Fruit fly (Drosophila melanogaster) whole organism, larva: Measurements from ENCODE around the gene CHMP2B.

Source experiments
- noc ChIP-seq: fragments of 200-800 bp; sonication (Bioruptor generic); optimal IDR thresholded peaks from 3 replicates; lab custom pipeline; 2019; ENCODE audit warnings: missing biosample characterization, mild to moderate bottlenecking, missing genetic modification characterization, moderate library complexity

The CHMP2B gene

dm6 chr3L:5139312-5139711 is at the start of gene CHMP2B, which contains the start of gene Tcs5:
TSS of gene CHMP2B (plus strand) at chr3L:5139619.
TSS of gene Tcs5 (minus strand) at chr3L:5139395.
- TF ChIP-seq noc (tag; lab: Kevin White, UChicago) = peak; percentile 99

DNA sequence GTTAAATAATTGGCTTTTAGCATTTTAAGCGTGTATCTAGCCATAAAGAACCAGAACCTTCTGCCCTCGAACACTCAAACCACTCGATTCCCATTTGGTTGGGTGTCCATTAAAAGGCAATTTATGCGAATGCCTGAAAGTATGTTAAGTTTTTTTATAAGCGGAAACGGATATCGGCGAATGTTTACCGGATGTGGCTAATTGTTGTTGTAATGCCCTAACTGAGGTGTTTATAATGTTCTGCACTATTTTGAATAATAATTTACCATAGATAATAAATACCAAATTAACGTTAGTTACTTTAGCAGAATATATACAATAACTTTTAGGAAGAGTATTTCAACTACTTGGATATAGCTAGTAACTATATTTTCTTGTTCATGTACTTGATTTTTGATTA is 42.7 kb upstream of the CHMP2B start:
- TF ChIP-seq noc (tag; lab: Kevin White, UChicago) = no peak

- no peak for TF ChIP-seq noc (tag; lab: Kevin White, UChicago)
Measured at dm6 chr3L:5102050-5102449, 37.4 kb upstream of the CHMP2B start.

- no peak for TF ChIP-seq noc (tag; lab: Kevin White, UChicago)
Measured at dm6 chr3L:5125202-5125601, 14.2 kb upstream of the CHMP2B start.

- no peak for TF ChIP-seq noc (tag; lab: Kevin White, UChicago)
Measured at dm6 chr3L:5127609-5128008, 11.8 kb upstream of the CHMP2B start.

DNA sequence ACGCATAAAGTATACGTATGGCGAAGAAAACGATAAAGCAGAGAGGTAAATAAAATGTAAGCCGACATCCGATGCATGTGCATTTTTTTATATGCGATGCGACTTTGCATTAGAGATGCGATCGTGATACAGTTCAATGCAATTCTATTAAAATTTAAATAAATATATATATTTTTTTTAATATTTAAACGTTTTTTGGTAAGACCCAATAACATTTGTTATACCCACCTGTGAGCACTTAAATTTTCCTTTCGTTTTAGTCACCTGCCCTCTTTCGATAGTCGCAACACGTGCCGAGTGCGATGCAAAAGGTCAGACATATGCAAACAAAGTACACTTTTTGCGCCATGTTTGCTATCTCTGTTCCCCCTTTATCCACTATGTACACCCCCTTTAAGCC is 11.2 kb upstream of the CHMP2B start:
- TF ChIP-seq noc (tag; lab: Kevin White, UChicago) = no peak

- no peak for TF ChIP-seq noc (tag; lab: Kevin White, UChicago)
Measured at dm6 chr3L:5129199-5129598, 10.2 kb upstream of the CHMP2B start, which contains the start of gene CG4597. TSS of gene CG4597 (plus strand) at chr3L:5129499.

dm6 chr3L:5130508-5130907 is 8.9 kb upstream of the CHMP2B start:
- TF ChIP-seq noc (tag; lab: Kevin White, UChicago) = no peak

DNA sequence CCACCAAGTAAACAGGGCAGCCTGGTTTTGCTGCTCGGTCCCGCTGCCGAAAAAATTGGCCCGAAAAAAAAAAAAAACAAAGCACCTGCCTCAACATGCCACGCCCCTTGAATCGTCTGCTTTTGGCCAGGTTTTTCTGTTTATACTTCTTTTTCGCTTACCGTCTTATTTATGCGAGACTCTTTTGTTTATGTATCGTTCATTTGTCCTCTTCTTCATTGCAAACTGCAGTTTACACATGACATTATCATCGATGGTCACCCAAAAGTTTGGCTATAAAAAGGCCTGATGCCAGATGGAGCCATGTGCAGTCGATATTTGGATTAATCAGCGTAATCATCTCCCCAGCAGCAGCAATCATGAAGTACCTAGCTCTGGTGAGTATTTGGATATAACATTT is 8.2 kb upstream of the CHMP2B start, which contains the start of gene CG15212:
CG15212 (plus strand) TSS at position 301 of the 400 bp plus-strand sequence.
- no peak for TF ChIP-seq noc (tag; lab: Kevin White, UChicago)

dm6 chr3L:5132966-5133365 is 6.5 kb upstream of the CHMP2B start, which contains the start of gene CG15213:
TSS of gene CG15213 (minus strand) at chr3L:5133220.
- no peak for TF ChIP-seq noc (tag; lab: Kevin White, UChicago)

dm6 chr3L:5133704-5134430 is 5.6 kb upstream of the CHMP2B start, which contains the start of gene Yod1:
TSS of gene Yod1 (plus strand) at chr3L:5133871.
- TF ChIP-seq noc (tag; lab: Kevin White, UChicago) = no peak

- no peak for TF ChIP-seq noc (tag; lab: Kevin White, UChicago)
Measured at dm6 chr3L:5136123-5136522, 3.3 kb upstream of the CHMP2B start, which contains the start of the genes CG10674 and CG4611. TSS of gene CG10674 (minus strand) at chr3L:5136292. TSS of gene CG4611 (plus strand) at chr3L:5136376.

- TF ChIP-seq noc (tag; lab: Kevin White, UChicago) = no peak
Measured at dm6 chr3L:5141380-5142101, 2.1 kb downstream of the CHMP2B start, which contains the start of the genes Dhrs4 and Gdap1. TSS of gene Dhrs4 (minus strand) at chr3L:5141646. TSS of gene Gdap1 (plus strand) at chr3L:5141953.

DNA sequence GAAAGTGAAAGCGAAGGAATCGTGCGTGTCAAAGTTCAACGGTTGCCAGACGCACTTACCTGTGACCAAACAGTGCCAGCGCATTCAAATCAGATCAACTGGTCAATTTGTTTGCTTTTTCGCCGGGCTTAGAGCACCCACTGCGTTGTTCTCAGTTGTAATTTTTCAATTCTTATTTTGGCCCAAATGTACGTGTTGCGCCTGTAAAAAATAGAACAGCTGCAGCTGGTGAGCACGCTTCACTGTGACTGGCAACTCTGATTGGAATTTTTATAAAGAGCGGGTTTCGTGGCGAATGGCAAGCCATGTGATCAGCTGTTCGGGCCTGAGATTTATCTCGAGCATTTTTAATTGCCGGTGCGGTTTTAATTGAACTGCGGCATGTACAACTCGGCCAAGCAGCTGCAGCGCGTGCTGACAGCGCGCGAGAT is 6.4 kb downstream of the CHMP2B start, which contains the start of the genes Fitm and AlaRS-m:
Fitm (minus strand) TSS at position 250 of the 431 bp plus-strand sequence.
AlaRS-m (plus strand) TSS at position 285 of the 431 bp plus-strand sequence.
- no peak for TF ChIP-seq noc (tag; lab: Kevin White, UChicago)

DNA sequence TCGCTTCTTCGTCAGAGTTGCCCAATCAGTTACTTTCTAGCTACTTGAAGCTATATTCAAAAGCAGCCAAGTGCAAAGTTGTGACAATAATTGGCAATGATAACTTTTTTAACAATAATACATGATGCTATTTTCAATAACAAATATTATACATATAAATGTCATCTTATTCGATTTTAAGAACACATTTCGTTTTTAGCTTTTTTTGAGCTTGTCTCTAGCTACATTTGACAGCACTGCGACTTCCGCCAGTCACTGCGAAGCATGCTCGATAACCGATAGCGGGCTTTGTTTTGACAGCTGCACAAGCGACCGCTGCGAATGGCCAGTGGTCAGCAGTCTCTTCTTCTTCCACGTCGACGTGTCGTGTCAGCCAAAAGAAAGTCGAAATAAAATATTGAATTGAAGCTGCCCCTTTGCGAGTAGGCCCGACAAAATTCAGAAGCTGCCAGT is 13.0 kb downstream of the CHMP2B start, which contains the start of the genes Gen and Srp54k:
Gen (minus strand) TSS at position 23 of the 453 bp plus-strand sequence.
Srp54k (plus strand) TSS at position 325 of the 453 bp plus-strand sequence.
- peak; percentile 55 for TF ChIP-seq noc (tag; lab: Kevin White, UChicago)
